Worm (Caenorhabditis elegans): Measurements from ENCODE around the gene F42F12.14.

ce11 chrX:12320737-12321136 lies 27.7 kb upstream of the F42F12.14 start, which contains the start of gene ceh-40:
- TF ChIP-seq ceh-16 (tag; optimal IDR thresholded peaks at IDR 0.05) (no peak), nhr-77 (tag; optimal IDR thresholded peaks at IDR 0.05) (no peak), ama-1 (optimal IDR thresholded peaks at IDR 0.05) (no peak), C34F6.9 (tag; optimal IDR thresholded peaks at IDR 0.05) (no peak), unc-39 (tag; optimal IDR thresholded peaks at IDR 0.05) (no peak), ceh-82 (tag; optimal IDR thresholded peaks at IDR 0.05) (no peak), zag-1 (tag; optimal IDR thresholded peaks at IDR 0.05) (no peak), egl-27 (tag; optimal IDR thresholded peaks at IDR 0.05) (no peak)
